Worm (Caenorhabditis elegans) whole organism, young adult: ENCODE measurements around the gene T16A1.2.

Experiments
- D2030.7 ChIP-seq: fragments of 200-800 bp; sonication (Bioruptor generic); IDR thresholded peaks from 2 replicates; pipeline ENCODE4 v1.3.6; 2022; ENCODE audit warnings: missing genetic modification reagents, missing genetic modification characterization, missing compliant biosample characterization
- F10E7.11 ChIP-seq: sonication (generic microtip); optimal IDR thresholded peaks from 2 replicates; lab custom pipeline; 2017; ENCODE audit warnings: mild to moderate bottlenecking, missing genetic modification characterization, moderate library complexity, missing compliant biosample characterization
- F23B12.7 ChIP-seq: sonication (generic microtip); optimal IDR thresholded peaks from 2 replicates; lab custom pipeline; 2017; ENCODE audit warnings: missing genetic modification characterization, mild to moderate bottlenecking, missing compliant biosample characterization, antibody characterized with exemption, moderate library complexity; ENCODE audit not compliant: insufficient read depth
- F37B4.10 ChIP-seq: fragments of 200-800 bp; sonication (Bioruptor generic); IDR thresholded peaks from 2 replicates; pipeline ENCODE4 v1.3.6; 2022; ENCODE audit warnings: missing genetic modification characterization, missing compliant biosample characterization
- F55B11.4 ChIP-seq: sonication (generic microtip); optimal IDR thresholded peaks from 2 replicates; lab custom pipeline; 2016; ENCODE audit warnings: missing compliant biosample characterization, missing genetic modification characterization, borderline replicate concordance; ENCODE audit not compliant: insufficient read depth
- K12H6.12 ChIP-seq: fragments of 200-800 bp; sonication (Bioruptor generic); optimal IDR thresholded peaks from 2 replicates; lab custom pipeline; 2018; ENCODE audit warnings: mild to moderate bottlenecking, missing genetic modification characterization, missing compliant biosample characterization
- T07F8.4 ChIP-seq: sonication (generic microtip); optimal IDR thresholded peaks from 2 replicates; lab custom pipeline; 2016; ENCODE audit warnings: mild to moderate bottlenecking, missing genetic modification characterization, moderate library complexity, missing compliant biosample characterization
- Y95B8A.8 ChIP-seq: fragments of 200-800 bp; sonication (Bioruptor generic); IDR thresholded peaks from 2 replicates; pipeline ENCODE4 v1.3.6; 2022; ENCODE audit warnings: missing genetic modification reagents, missing genetic modification characterization, missing compliant biosample characterization
- aptf-2 ChIP-seq: fragments of 200-800 bp; sonication (Bioruptor generic); conservative IDR thresholded peaks from 2 replicates; pipeline ENCODE4 v1.3.6; 2022; ENCODE audit warnings: missing genetic modification reagents, missing genetic modification characterization, missing compliant biosample characterization
- aptf-3 ChIP-seq: fragments of 200-800 bp; sonication (Bioruptor generic); IDR thresholded peaks from 2 replicates; pipeline ENCODE4 v1.3.6; 2022; ENCODE audit warnings: missing genetic modification characterization, missing compliant biosample characterization
- athp-1 ChIP-seq: sonication (generic microtip); optimal IDR thresholded peaks from 2 replicates; lab custom pipeline; 2017; ENCODE audit warnings: mild to moderate bottlenecking, missing genetic modification characterization, missing compliant biosample characterization
- attf-3 ChIP-seq: fragments of 200-800 bp; sonication (Bioruptor generic); conservative IDR thresholded peaks from 2 replicates; pipeline ENCODE4 v1.3.6; 2022; ENCODE audit warnings: missing genetic modification reagents, missing genetic modification characterization, missing compliant biosample characterization
- attf-5 ChIP-seq: fragments of 200-800 bp; sonication (Bioruptor generic); optimal IDR thresholded peaks from 2 replicates; lab custom pipeline; 2018; ENCODE audit warnings: mild to moderate bottlenecking, missing genetic modification characterization, missing compliant biosample characterization
- cebp-2 ChIP-seq: fragments of 200-800 bp; sonication (Bioruptor generic); IDR thresholded peaks from 2 replicates; pipeline ENCODE4 v1.3.6; 2022; ENCODE audit warnings: missing genetic modification characterization, missing compliant biosample characterization
- ceh-100 ChIP-seq: fragments of 200-800 bp; sonication (Bioruptor generic); IDR thresholded peaks from 2 replicates; pipeline ENCODE4 v1.3.6; 2022; ENCODE audit warnings: missing genetic modification reagents, missing genetic modification characterization, missing compliant biosample characterization
- ceh-27 ChIP-seq: fragments of 200-800 bp; sonication (Bioruptor generic); optimal IDR thresholded peaks from 2 replicates; lab custom pipeline; 2018; ENCODE audit warnings: mild to moderate bottlenecking, missing genetic modification characterization, moderate library complexity, missing compliant biosample characterization
- ceh-40 ChIP-seq: fragments of 200-800 bp; sonication (Bioruptor generic); IDR thresholded peaks from 2 replicates; pipeline ENCODE4 v1.3.6; 2022; ENCODE audit warnings: missing genetic modification characterization, missing compliant biosample characterization
- dox-1 ChIP-seq: fragments of 200-800 bp; sonication (Bioruptor generic); IDR thresholded peaks from 2 replicates; pipeline ENCODE4 v1.3.6; 2022; ENCODE audit warnings: missing genetic modification reagents, missing genetic modification characterization, missing compliant biosample characterization
- dpff-1 ChIP-seq: sonication (generic microtip); optimal IDR thresholded peaks from 2 replicates; lab custom pipeline; 2017; ENCODE audit warnings: mild to moderate bottlenecking, missing genetic modification characterization, missing compliant biosample characterization
- efl-1 ChIP-seq: fragments of 150-350 bp; optimal IDR thresholded peaks from 2 replicates; lab custom pipeline; 2014; ENCODE audit warnings: missing biosample characterization, missing genetic modification reagents, missing genetic modification characterization
- ets-4 ChIP-seq: fragments of 200-800 bp; sonication (Bioruptor generic); optimal IDR thresholded peaks from 2 replicates; lab custom pipeline; 2018; ENCODE audit warnings: mild to moderate bottlenecking, missing genetic modification characterization, missing compliant biosample characterization
- hmg-1.2 ChIP-seq: fragments of 200-800 bp; sonication (Bioruptor generic); IDR thresholded peaks from 2 replicates; pipeline ENCODE4 v1.3.6; 2022; ENCODE audit warnings: missing genetic modification reagents, missing genetic modification characterization, missing compliant biosample characterization
- hmg-20 ChIP-seq: fragments of 200-800 bp; sonication (Bioruptor generic); IDR thresholded peaks from 2 replicates; pipeline ENCODE4 v1.3.6; 2022; ENCODE audit warnings: missing genetic modification reagents, missing genetic modification characterization, missing compliant biosample characterization
- hrde-1 ChIP-seq: sonication (generic microtip); optimal IDR thresholded peaks from 2 replicates; lab custom pipeline; 2016; ENCODE audit warnings: missing genetic modification characterization, mild to moderate bottlenecking, missing compliant biosample characterization, moderate library complexity, missing genotype, missing genetic modification reagents, borderline replicate concordance
- lin-26 ChIP-seq: fragments of 200-800 bp; sonication (Bioruptor generic); IDR thresholded peaks from 2 replicates; pipeline ENCODE4 v1.3.6; 2022; ENCODE audit warnings: missing genetic modification reagents, missing genetic modification characterization, missing compliant biosample characterization
- lin-54 ChIP-seq: fragments of 200-800 bp; sonication (Bioruptor generic); optimal IDR thresholded peaks from 2 replicates; lab custom pipeline; 2018; ENCODE audit warnings: mild to moderate bottlenecking, missing genetic modification characterization, missing compliant biosample characterization
- lsl-1 ChIP-seq: fragments of 200-800 bp; sonication (Bioruptor generic); optimal IDR thresholded peaks from 2 replicates; lab custom pipeline; 2018; ENCODE audit warnings: mild to moderate bottlenecking, missing genetic modification characterization, moderate library complexity, missing compliant biosample characterization
- madf-3 ChIP-seq: fragments of 200-800 bp; sonication (Bioruptor generic); IDR thresholded peaks from 2 replicates; pipeline ENCODE4 v1.3.6; 2022; ENCODE audit warnings: missing genetic modification reagents, missing genetic modification characterization, missing compliant biosample characterization
- mcd-1 ChIP-seq: fragments of 200-800 bp; sonication (Bioruptor generic); IDR thresholded peaks from 2 replicates; pipeline ENCODE4 v1.3.6; 2022; ENCODE audit warnings: missing genetic modification reagents, missing genetic modification characterization, missing compliant biosample characterization
- mxl-1 ChIP-seq: sonication (generic microtip); optimal IDR thresholded peaks from 2 replicates; lab custom pipeline; 2016; ENCODE audit warnings: missing genetic modification characterization, missing compliant biosample characterization
- nfya-2 ChIP-seq: fragments of 200-800 bp; sonication (Bioruptor generic); IDR thresholded peaks from 2 replicates; pipeline ENCODE4 v1.3.6; 2022; ENCODE audit warnings: missing genetic modification reagents, missing genetic modification characterization, missing compliant biosample characterization
- nhr-90 ChIP-seq: sonication (generic microtip); optimal IDR thresholded peaks from 2 replicates; lab custom pipeline; 2016; ENCODE audit warnings: missing genotype, mild to moderate bottlenecking, missing genetic modification characterization, missing compliant biosample characterization
- rec-8 ChIP-seq, 2 experiments: sonication (generic microtip); optimal IDR thresholded peaks; 2 replicates each; lab custom pipeline; 2016; ENCODE audit warnings: mild to moderate bottlenecking in 2 of 2, missing genetic modification characterization in 2 of 2, missing genetic modification reagents in 2 of 2, missing genotype in 2 of 2, missing biosample characterization in 1 of 2, missing compliant biosample characterization in 1 of 2, moderate library complexity in 1 of 2
- rpc-1 ChIP-seq, 2 experiments: fragments of 150-350 bp in 1 of 2; sonication (generic microtip) in 1 of 2; optimal IDR thresholded peaks; 2 replicates each; lab custom pipeline; 2014 to 2018; ENCODE audit warnings: missing biosample characterization in 1 of 2, missing genetic modification characterization in 1 of 2, missing genetic modification reagents in 1 of 2, missing genotype in 1 of 2
- snpc-1.1 ChIP-seq: sonication (generic microtip); optimal IDR thresholded peaks from 2 replicates; lab custom pipeline; 2017; ENCODE audit warnings: missing genetic modification characterization, mild to moderate bottlenecking, missing compliant biosample characterization, antibody characterized with exemption, moderate library complexity, missing genotype, missing genetic modification reagents; ENCODE audit not compliant: insufficient read depth
- snpc-3.4 ChIP-seq: sonication (generic microtip); optimal IDR thresholded peaks from 2 replicates; lab custom pipeline; 2017; ENCODE audit warnings: missing genetic modification characterization, mild to moderate bottlenecking, missing compliant biosample characterization, antibody characterized with exemption, moderate library complexity, missing genotype, missing genetic modification reagents
- sptf-2 ChIP-seq: fragments of 200-800 bp; sonication (Bioruptor generic); optimal IDR thresholded peaks from 2 replicates; lab custom pipeline; 2018; ENCODE audit warnings: mild to moderate bottlenecking, missing genetic modification characterization, missing compliant biosample characterization
- unc-130 ChIP-seq: sonication (generic microtip); optimal IDR thresholded peaks from 2 replicates; lab custom pipeline; 2016; ENCODE audit warnings: missing genetic modification reagents, missing genetic modification characterization, missing compliant biosample characterization
- zfh-2 ChIP-seq: fragments of 200-800 bp; sonication (Bioruptor generic); conservative IDR thresholded peaks from 2 replicates; pipeline ENCODE4 v1.3.6; 2022; ENCODE audit warnings: missing genetic modification reagents, missing genetic modification characterization, missing compliant biosample characterization
- zim-3 ChIP-seq: sonication (generic microtip); optimal IDR thresholded peaks from 2 replicates; lab custom pipeline; 2017; ENCODE audit warnings: mild to moderate bottlenecking, missing genetic modification characterization, moderate library complexity, missing compliant biosample characterization
- ztf-26 ChIP-seq: sonication (generic microtip); optimal IDR thresholded peaks from 2 replicates; lab custom pipeline; 2017; ENCODE audit warnings: missing genetic modification characterization, missing compliant biosample characterization
- ztf-3 ChIP-seq: fragments of 200-800 bp; sonication (Bioruptor generic); optimal IDR thresholded peaks from 2 replicates; lab custom pipeline; 2018; ENCODE audit warnings: mild to moderate bottlenecking, missing genetic modification characterization, missing compliant biosample characterization

The T16A1.2 gene

DNA sequence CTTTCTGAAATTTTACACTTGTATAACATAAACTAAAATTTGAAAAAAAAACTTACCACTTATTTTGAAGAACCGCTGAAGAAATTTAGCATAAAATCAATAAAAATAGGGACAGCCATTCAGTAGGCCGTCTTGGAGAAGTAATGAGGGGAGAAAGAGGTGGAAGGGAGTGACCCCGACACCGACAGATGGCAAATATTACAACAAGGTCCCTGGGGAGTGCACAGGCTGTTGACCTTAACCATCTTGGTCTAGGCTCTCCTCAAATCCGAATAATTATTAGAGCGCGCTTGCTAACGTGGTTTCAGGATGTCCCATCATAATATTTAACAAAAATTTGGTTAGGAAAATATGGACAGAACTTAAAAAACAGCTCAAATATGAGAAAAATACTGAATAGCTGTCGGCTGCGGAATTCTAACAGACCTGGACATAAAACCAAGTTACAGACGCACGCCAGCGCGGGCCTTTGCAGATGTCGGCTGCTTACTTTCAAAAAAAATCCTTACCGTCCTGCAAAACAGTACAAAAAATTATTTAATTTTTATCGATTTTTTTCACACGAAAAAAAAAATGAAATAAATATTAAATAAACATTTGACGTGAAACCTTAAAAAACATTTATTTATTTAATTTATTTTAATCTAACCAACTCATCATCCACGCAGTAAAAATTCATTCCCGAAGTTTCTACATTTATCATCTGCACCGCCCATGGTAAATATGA lies at the start of gene T16A1.2:
T16A1.2 (plus strand) TSS at position 677 of the 727 bp plus-strand sequence.
- TF ChIP-seq hmg-1.2 (no peak), K12H6.12 (tag; lab: Kevin White, UChicago) (no peak), lin-26 (GFP tag; lab: Robert Waterston, UW) (no peak), zim-3 (no peak), unc-130 (GFP tag; lab: Kevin White, UChicago) (no peak), mxl-1 (no peak), ceh-27 (no peak), F23B12.7 (tag; lab: Kevin White, UChicago) (no peak), aptf-3 (GFP tag; lab: Robert Waterston, UW) (no peak), ztf-3 (GFP tag; lab: Kevin White, UChicago) (no peak), snpc-3.4 (no peak), F37B4.10 (GFP tag; lab: Robert Waterston, UW) (no peak), ceh-40 (GFP tag; lab: Robert Waterston, UW) (no peak), ceh-100 (GFP tag; lab: Robert Waterston, UW) (no peak), rec-8 (tag; optimal IDR thresholded peaks at IDR 0.05; lab: Kevin White, UChicago) (no peak), dpff-1 (no peak), madf-3 (GFP tag; lab: Robert Waterston, UW) (no peak), sptf-2 (GFP tag; lab: Kevin White, UChicago) (no peak), rpc-1 (optimal IDR thresholded peaks at IDR 0.05; lab: Kevin White, UChicago) (no peak), rpc-1 (tag; optimal IDR thresholded peaks at IDR 0.05; lab: Kevin White, UChicago) (no peak)
- TF ChIP-seq, all 124 proteins: peak for 0

- 0 out of 2 replicates have a peak, but pooled peaks have one; percentile 7 for TF ChIP-seq zfh-2
Observed at ce11 chrII:2046556-2046955, 48.8 kb upstream of the T16A1.2 start, which contains the start of gene math-1. math-1 (minus strand) TSS chrII:2046656.

DNA sequence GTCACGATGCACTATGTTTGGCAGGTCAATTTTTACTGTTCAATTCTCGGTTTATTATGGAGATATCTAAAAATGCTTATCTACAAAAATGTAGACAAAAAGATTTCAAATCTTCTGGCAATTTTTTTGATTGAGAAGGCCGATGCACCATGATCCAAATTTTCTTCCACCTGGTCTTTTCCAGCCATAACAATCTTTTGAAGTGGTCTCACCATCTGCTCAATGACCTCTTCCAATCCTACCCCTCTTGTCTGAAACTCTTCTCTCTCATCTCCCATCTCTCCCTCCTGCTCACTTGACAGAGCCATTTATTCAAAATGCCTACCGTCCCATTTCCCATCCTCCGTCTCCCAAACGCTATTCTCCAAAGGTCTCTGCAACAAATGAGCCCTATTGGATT lies 44.0 kb upstream of the T16A1.2 start, which contains the start of gene fbxb-35:
fbxb-35 (plus strand) TSS at position 301 of the 400 bp plus-strand sequence.
- TF ChIP-seq hrde-1 (tag; lab: Kevin White, UChicago) (no peak), dox-1 (GFP tag; lab: Robert Waterston, UW) (no peak), efl-1 (GFP tag; lab: Kevin White, UChicago) (no peak), aptf-2 (GFP tag; lab: Robert Waterston, UW) (no peak), cebp-2 (GFP tag; lab: Robert Waterston, UW) (no peak), lsl-1 (no peak), hmg-20 (GFP tag; lab: Robert Waterston, UW) (no peak), zfh-2 (no peak), nfya-2 (no peak), F55B11.4 (tag; lab: Kevin White, UChicago) (no peak), F37B4.10 (GFP tag; lab: Robert Waterston, UW) (no peak)

ce11 chrII:2058985-2059384 lies 36.4 kb upstream of the T16A1.2 start, which contains the start of gene F07E5.5:
F07E5.5 (minus strand) TSS chrII:2059070.
- TF ChIP-seq hmg-1.2 (peak; percentile 45; the same call in 1 of the 2 replicates), Y95B8A.8 (GFP tag; lab: Robert Waterston, UW) (no peak), snpc-1.1 (no peak), attf-5 (GFP tag; lab: Kevin White, UChicago) (peak; percentile 1), D2030.7 (GFP tag; lab: Robert Waterston, UW) (peak; percentile 37; the same call in 1 of the 2 replicates), ztf-26 (no peak), attf-3 (GFP tag; lab: Robert Waterston, UW) (peak; percentile 20; the same call in 1 of the 2 replicates), athp-1 (peak; percentile 5), lsl-1 (peak; percentile 82), ets-4 (GFP tag; lab: Kevin White, UChicago) (no peak), mcd-1 (GFP tag; lab: Robert Waterston, UW) (peak; percentile 63), nhr-90 (tag; lab: Kevin White, UChicago) (no peak), dox-1 (GFP tag; lab: Robert Waterston, UW) (peak; percentile 49; the same call in 1 of the 2 replicates), lin-54 (GFP tag; lab: Kevin White, UChicago) (peak; percentile 18), zfh-2 (no peak), F10E7.11 (tag; lab: Kevin White, UChicago) (no peak), T07F8.4 (tag; lab: Kevin White, UChicago) (no peak)
